Fruit fly (Drosophila melanogaster) whole organism, embryonic: ENCODE results near the gene CG12016.

ENCODE experiments used
- CG10462 ChIP-seq: fragments of 200-800 bp; sonication (Bioruptor generic); optimal IDR thresholded peaks from 2 replicates; lab custom pipeline; 2016; ENCODE audit warnings: missing biosample characterization, missing genetic modification characterization
- CG10543 ChIP-seq: fragments of 200-800 bp; sonication (Bioruptor generic); optimal IDR thresholded peaks from 3 replicates; lab custom pipeline; 2017; ENCODE audit warnings: missing biosample characterization, mild to moderate bottlenecking, missing genetic modification characterization, moderate library complexity
- CG10979 ChIP-seq: fragments of 200-800 bp; sonication (Bioruptor generic); optimal IDR thresholded peaks from 2 replicates; lab custom pipeline; 2018; ENCODE audit warnings: missing biosample characterization, mild to moderate bottlenecking, missing genetic modification characterization, moderate library complexity
- CG11085 ChIP-seq: fragments of 200-800 bp; sonication (Bioruptor generic); IDR thresholded peaks from 2 replicates; pipeline ENCODE4 v1.3.6; 2022; ENCODE audit warnings: missing biosample characterization, missing genetic modification characterization
- CG12769 ChIP-seq: fragments of 200-800 bp; sonication (Bioruptor generic); optimal IDR thresholded peaks from 2 replicates; lab custom pipeline; 2019; ENCODE audit warnings: missing biosample characterization, mild to moderate bottlenecking, missing genetic modification characterization, moderate library complexity
- CG13296 ChIP-seq: fragments of 200-800 bp; sonication (Bioruptor generic); optimal IDR thresholded peaks from 3 replicates; lab custom pipeline; 2018; ENCODE audit warnings: missing biosample characterization, mild to moderate bottlenecking, missing genetic modification characterization
- CG15073 ChIP-seq: fragments of 200-800 bp; sonication (Bioruptor generic); optimal IDR thresholded peaks from 2 replicates; lab custom pipeline; 2016; ENCODE audit warnings: missing biosample characterization, missing genetic modification characterization
- CG15479 ChIP-seq: fragments of 200-800 bp; sonication (Bioruptor generic); optimal IDR thresholded peaks from 3 replicates; lab custom pipeline; 2019; ENCODE audit warnings: missing biosample characterization, mild to moderate bottlenecking, missing genetic modification characterization, moderate library complexity
- CG17612 ChIP-seq: fragments of 200-800 bp; sonication (Bioruptor generic); IDR thresholded peaks from 2 replicates; pipeline ENCODE4 v1.3.6; 2022; ENCODE audit warnings: missing biosample characterization, missing genetic modification characterization
- CG18599 ChIP-seq: fragments of 200-800 bp; sonication (Bioruptor generic); optimal IDR thresholded peaks from 3 replicates; lab custom pipeline; 2017; ENCODE audit warnings: missing biosample characterization, missing genetic modification characterization, mild to moderate bottlenecking, moderate library complexity, missing genetic modification reagents
- CG34376 ChIP-seq: fragments of 200-800 bp; sonication (Bioruptor generic); optimal IDR thresholded peaks from 2 replicates; lab custom pipeline; 2018; ENCODE audit warnings: missing biosample characterization, mild to moderate bottlenecking, missing genetic modification characterization
- CG3847 ChIP-seq: fragments of 200-800 bp; sonication (Bioruptor generic); IDR thresholded peaks from 2 replicates; pipeline ENCODE4 v1.3.6; 2022; ENCODE audit warnings: missing biosample characterization, missing genetic modification characterization
- CG6765 ChIP-seq: fragments of 200-800 bp; sonication (Bioruptor generic); optimal IDR thresholded peaks from 3 replicates; lab custom pipeline; 2017; ENCODE audit warnings: missing biosample characterization, mild to moderate bottlenecking, missing genetic modification characterization
- CG7556 ChIP-seq: fragments of 200-800 bp; sonication (Bioruptor generic); optimal IDR thresholded peaks from 2 replicates; lab custom pipeline; 2017; ENCODE audit warnings: missing biosample characterization, mild to moderate bottlenecking, missing genetic modification characterization
- CG8359 ChIP-seq: fragments of 200-800 bp; sonication (Bioruptor generic); optimal IDR thresholded peaks from 2 replicates; lab custom pipeline; 2017; ENCODE audit warnings: missing biosample characterization, mild to moderate bottlenecking, missing genetic modification characterization, borderline replicate concordance
- CHES-1-like ChIP-seq: fragments of 200-800 bp; sonication (Bioruptor generic); optimal IDR thresholded peaks from 2 replicates; lab custom pipeline; 2016; ENCODE audit warnings: missing biosample characterization, missing genetic modification characterization
- Dad ChIP-seq: fragments of 200-800 bp; sonication (Bioruptor generic); optimal IDR thresholded peaks from 3 replicates; lab custom pipeline; 2016; ENCODE audit warnings: missing biosample characterization, missing genetic modification characterization
- Doc3 ChIP-seq: fragments of 200-800 bp; sonication (Bioruptor generic); IDR thresholded peaks from 3 replicates; pipeline ENCODE4 v1.3.6; 2022; ENCODE audit warnings: missing biosample characterization, missing genetic modification characterization; ENCODE audit not compliant: partially characterized antibody
- HHEX ChIP-seq: fragments of 200-800 bp; sonication (Bioruptor generic); optimal IDR thresholded peaks from 3 replicates; lab custom pipeline; 2017; ENCODE audit warnings: missing biosample characterization, mild to moderate bottlenecking, missing genetic modification characterization, missing genetic modification reagents
- MBD-R2 ChIP-seq: fragments of 200-800 bp; sonication (Bioruptor generic); IDR thresholded peaks from 2 replicates; pipeline ENCODE4 v1.3.6; 2022; ENCODE audit warnings: missing biosample characterization, missing genetic modification characterization
- MTF-1 ChIP-seq: fragments of 200-800 bp; sonication (Bioruptor generic); optimal IDR thresholded peaks from 2 replicates; lab custom pipeline; 2018; ENCODE audit warnings: missing biosample characterization, mild to moderate bottlenecking, missing genetic modification characterization, borderline replicate concordance
- Med ChIP-seq: fragments of 200-800 bp; sonication (Bioruptor generic); peaks from one replicate; lab custom pipeline; 2016; ENCODE audit warnings: missing biosample characterization, missing genetic modification characterization, mild to moderate bottlenecking, inconsistent platforms, moderate library complexity
- Mes4 ChIP-seq: fragments of 200-800 bp; sonication (Bioruptor generic); optimal IDR thresholded peaks from 2 replicates; lab custom pipeline; 2016; ENCODE audit warnings: missing biosample characterization, missing genetic modification characterization
- Nf-YC ChIP-seq: fragments of 200-800 bp; optimal IDR thresholded peaks from 3 replicates; lab custom pipeline; 2019; ENCODE audit warnings: missing biosample characterization, mild to moderate bottlenecking, missing genetic modification characterization, moderate library complexity
- Rfx ChIP-seq: fragments of 200-800 bp; sonication (Bioruptor generic); IDR thresholded peaks from 2 replicates; pipeline ENCODE4 v1.3.6; 2022; ENCODE audit warnings: missing biosample characterization, missing genetic modification characterization
- Sox100B ChIP-seq: fragments of 200-800 bp; sonication (Bioruptor generic); optimal IDR thresholded peaks from 3 replicates; lab custom pipeline; 2018; ENCODE audit warnings: missing biosample characterization, mild to moderate bottlenecking, missing genetic modification characterization
- Tbp ChIP-seq: fragments of >200 bp; optimal IDR thresholded peaks from 2 replicates; lab custom pipeline; 2018; ENCODE audit warnings: missing biosample characterization, missing genetic modification characterization
- btn ChIP-seq: fragments of 200-800 bp; sonication (Bioruptor generic); optimal IDR thresholded peaks from 2 replicates; lab custom pipeline; 2016; ENCODE audit warnings: missing biosample characterization, missing genetic modification characterization
- cad ChIP-seq: fragments of >200 bp; optimal IDR thresholded peaks from 2 replicates; lab custom pipeline; 2017; ENCODE audit warnings: missing biosample characterization, missing genetic modification characterization
- caup ChIP-seq: fragments of 200-800 bp; sonication (Bioruptor generic); optimal IDR thresholded peaks from 3 replicates; lab custom pipeline; 2017; ENCODE audit warnings: missing biosample characterization, mild to moderate bottlenecking, missing genetic modification characterization, moderate library complexity; ENCODE audit not compliant: severe bottlenecking
- chinmo ChIP-seq: fragments of 200-800 bp; sonication (Bioruptor generic); IDR thresholded peaks from 4 replicates; pipeline ENCODE4 v1.3.6; 2022; ENCODE audit warnings: missing biosample characterization, missing genetic modification characterization; ENCODE audit not compliant: partially characterized antibody
- dm ChIP-seq: fragments of 200-800 bp; sonication (Bioruptor generic); optimal IDR thresholded peaks from 3 replicates; lab custom pipeline; 2016; ENCODE audit warnings: missing biosample characterization, missing genetic modification characterization
- dmrt99B ChIP-seq: fragments of 200-800 bp; sonication (Bioruptor generic); optimal IDR thresholded peaks from 2 replicates; lab custom pipeline; 2018; ENCODE audit warnings: missing biosample characterization, mild to moderate bottlenecking, missing genetic modification characterization, moderate library complexity
- en ChIP-seq: fragments of 200-800 bp; sonication (Bioruptor generic); optimal IDR thresholded peaks from 2 replicates; lab custom pipeline; 2016; ENCODE audit warnings: missing biosample characterization, missing genetic modification characterization
- ewg ChIP-seq: fragments of 200-800 bp; sonication (Bioruptor generic); optimal IDR thresholded peaks from 3 replicates; lab custom pipeline; 2017; ENCODE audit warnings: mild to moderate bottlenecking, missing biosample characterization, missing genetic modification reagents, missing genetic modification characterization
- ftz-f1 ChIP-seq: fragments of 200-800 bp; sonication (Bioruptor generic); optimal IDR thresholded peaks from 2 replicates; lab custom pipeline; 2016; ENCODE audit warnings: missing biosample characterization, missing genetic modification characterization
- grn ChIP-seq: fragments of 200-800 bp; sonication (Bioruptor generic); optimal IDR thresholded peaks from 3 replicates; lab custom pipeline; 2017; ENCODE audit warnings: missing biosample characterization, missing genetic modification characterization
- lab ChIP-seq: fragments of 200-800 bp; sonication (Bioruptor generic); optimal IDR thresholded peaks from 3 replicates; lab custom pipeline; 2017; ENCODE audit warnings: missing biosample characterization, missing genetic modification characterization, mild to moderate bottlenecking, moderate library complexity, missing genetic modification reagents
- mam ChIP-seq: fragments of 200-800 bp; sonication (Bioruptor generic); optimal IDR thresholded peaks from 3 replicates; lab custom pipeline; 2016; ENCODE audit warnings: missing biosample characterization, missing genetic modification characterization
- row ChIP-seq: fragments of 200-800 bp; sonication (Bioruptor generic); IDR thresholded peaks from 3 replicates; pipeline ENCODE4 v1.3.6; 2022; ENCODE audit warnings: missing biosample characterization, missing genetic modification characterization
- sens ChIP-seq: fragments of 200-800 bp; sonication (Bioruptor generic); peaks from one replicate; lab custom pipeline; 2016; ENCODE audit warnings: missing biosample characterization, missing genetic modification characterization
- seq ChIP-seq: fragments of 200-800 bp; sonication (Bioruptor generic); IDR thresholded peaks from 2 replicates; pipeline ENCODE4 v1.3.6; 2022; ENCODE audit warnings: missing biosample characterization, missing genetic modification characterization
- sug ChIP-seq: fragments of 200-800 bp; optimal IDR thresholded peaks from 2 replicates; lab custom pipeline; 2019; ENCODE audit warnings: missing biosample characterization, mild to moderate bottlenecking, missing genetic modification characterization, moderate library complexity
- vvl ChIP-seq: fragments of 200-800 bp; sonication (Bioruptor generic); IDR thresholded peaks from 2 replicates; pipeline ENCODE4 v1.3.6; 2022; ENCODE audit warnings: missing biosample characterization, missing genetic modification characterization
- wor ChIP-seq: fragments of 200-800 bp; sonication (Bioruptor generic); IDR thresholded peaks from 2 replicates; pipeline ENCODE4 v1.3.6; 2022; ENCODE audit warnings: missing biosample characterization, missing genetic modification characterization
- zfh2 ChIP-seq: fragments of 200-800 bp; sonication (Bioruptor generic); optimal IDR thresholded peaks from 2 replicates; lab custom pipeline; 2016; ENCODE audit warnings: missing biosample characterization, missing genetic modification characterization

Gene CG12016

DNA sequence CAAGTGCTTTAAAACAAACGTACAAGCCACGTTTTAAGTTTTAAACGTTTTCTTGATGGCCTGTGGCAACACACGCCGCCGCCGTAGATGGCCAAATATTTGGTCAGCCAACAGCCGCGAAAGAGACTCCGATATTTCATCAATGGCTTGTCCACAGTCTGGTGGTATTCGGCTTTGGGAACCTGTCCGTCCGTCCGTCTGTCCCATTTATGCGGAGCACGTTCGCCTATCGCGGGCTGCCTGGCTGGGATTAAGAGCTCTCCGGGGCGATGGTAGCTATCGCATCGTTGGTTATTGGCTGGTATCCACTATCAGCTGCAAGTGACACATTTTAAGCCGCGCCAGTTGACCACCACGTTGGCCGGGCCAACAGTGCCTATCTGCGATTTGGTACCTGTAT is 11.8 kb upstream of the CG12016 start (continued):
- TF ChIP-seq ewg (GFP tag; lab: Kevin White, UChicago) (no peak), vvl (GFP tag; lab: Robert Waterston, UW) (peak; percentile 52), HHEX (GFP tag; lab: Kevin White, UChicago) (peak; percentile 10)

DNA sequence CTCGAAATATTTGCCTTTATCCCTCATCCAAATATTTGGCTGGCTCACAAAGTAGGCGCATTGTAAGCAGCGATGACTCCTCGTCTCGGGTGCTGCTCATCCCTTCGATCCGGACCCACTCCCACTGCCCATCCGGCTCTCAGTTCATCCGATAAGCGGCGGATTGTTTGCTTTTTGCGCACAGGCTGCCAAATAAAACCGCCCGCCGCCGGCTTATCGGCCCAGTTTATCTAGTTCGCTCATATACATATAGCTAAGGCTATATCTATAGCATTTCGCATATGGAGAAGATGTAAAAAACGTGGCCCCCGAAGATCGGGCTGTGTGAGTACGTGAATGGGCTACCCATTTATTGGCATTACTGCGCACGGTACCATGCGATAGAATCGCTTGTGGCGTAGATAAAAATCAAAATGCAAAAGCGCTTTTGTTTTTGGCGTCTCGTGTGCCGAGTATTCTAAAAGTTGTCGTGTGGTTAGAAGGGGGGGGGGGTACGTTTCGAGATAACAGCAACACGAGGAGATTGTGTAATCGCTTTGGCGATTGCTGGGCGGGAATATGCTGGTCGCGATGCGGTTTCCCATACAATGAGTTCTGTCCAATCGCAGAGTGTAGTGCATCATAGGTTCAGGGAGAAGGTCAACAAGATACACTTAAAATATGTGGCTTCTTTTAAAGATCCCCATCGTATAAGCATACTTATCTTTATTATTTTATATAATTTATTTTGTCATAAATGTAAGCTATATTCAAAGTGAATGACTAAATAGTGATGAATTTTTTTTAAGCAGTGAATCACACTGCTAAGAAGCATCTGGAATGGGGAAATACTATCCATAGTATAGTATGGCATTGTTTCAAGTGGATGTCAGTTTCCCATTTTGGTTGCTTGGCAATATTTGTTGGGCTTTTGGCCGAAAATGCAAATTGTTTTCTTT is 10.4 kb upstream of the CG12016 start:
- peak; percentile 84 for TF ChIP-seq grn (GFP tag; lab: Kevin White, UChicago)
- no peak for TF ChIP-seq CG11085 (GFP tag; lab: Robert Waterston, UW)
- no peak for TF ChIP-seq CG7556 (GFP tag; lab: Kevin White, UChicago)
- peak; percentile 34 for TF ChIP-seq lab
- peak; percentile 86; the same call in 1 of the 4 replicates for TF ChIP-seq chinmo
- TF ChIP-seq caup (GFP tag; lab: Kevin White, UChicago), result peak; percentile 41
- TF ChIP-seq zfh2 (GFP tag; lab: Kevin White, UChicago), result no peak
- peak; percentile 76 for TF ChIP-seq sug (tag; lab: Kevin White, UChicago)
- TF ChIP-seq CHES-1-like (GFP tag; lab: Kevin White, UChicago), result no peak
- peak; percentile 95 for TF ChIP-seq Nf-YC
- TF ChIP-seq Med (GFP tag; lab: Kevin White, UChicago), result peak; percentile 75
- TF ChIP-seq en (GFP tag; lab: Kevin White, UChicago), result no peak
- TF ChIP-seq sens, result peak; percentile 20
- TF ChIP-seq CG8359 (GFP tag; lab: Kevin White, UChicago), result no peak
- peak; percentile 91 for TF ChIP-seq CG15479 (GFP tag; lab: Kevin White, UChicago)
- TF ChIP-seq CG18599 (GFP tag; lab: Kevin White, UChicago), result peak; percentile 30
- TF ChIP-seq Dad (GFP tag; lab: Kevin White, UChicago), result no peak
- no peak for TF ChIP-seq dmrt99B (tag; lab: Kevin White, UChicago)
- no peak for TF ChIP-seq MBD-R2 (GFP tag; lab: Robert Waterston, UW)
- peak; percentile 21 for TF ChIP-seq dm
- peak; percentile 61 for TF ChIP-seq CG12769 (tag; lab: Kevin White, UChicago)
- TF ChIP-seq CG34376, result peak; percentile 56
- TF ChIP-seq CG10979, result no peak
- 0 out of 2 replicates have a peak, but pooled peaks have one; percentile 3 for TF ChIP-seq Rfx (GFP tag; lab: Robert Waterston, UW)
- TF ChIP-seq CG6765 (GFP tag; lab: Kevin White, UChicago), result peak; percentile 36
- no peak for TF ChIP-seq Sox100B (GFP tag; lab: Kevin White, UChicago)
- peak; percentile 99 for TF ChIP-seq MTF-1
- no peak for TF ChIP-seq Doc3 (GFP tag; lab: Robert Waterston, UW)
- no peak for TF ChIP-seq Tbp (GFP tag; lab: Kevin White, UChicago)
- peak; percentile 63 for TF ChIP-seq CG10543 (GFP tag; lab: Kevin White, UChicago)
- TF ChIP-seq ftz-f1 (GFP tag; lab: Kevin White, UChicago), result no peak
- TF ChIP-seq mam (GFP tag; lab: Kevin White, UChicago), result no peak
- no peak for TF ChIP-seq wor (GFP tag; lab: Robert Waterston, UW)
- peak; percentile 24 for TF ChIP-seq CG13296 (GFP tag; lab: Kevin White, UChicago)
- TF ChIP-seq Mes4 (GFP tag; lab: Kevin White, UChicago), result no peak
- no peak for TF ChIP-seq btn (GFP tag; lab: Kevin White, UChicago)
- TF ChIP-seq CG17612 (GFP tag; lab: Robert Waterston, UW), result no peak
- TF ChIP-seq CG10462 (GFP tag; lab: Kevin White, UChicago), result no peak
- TF ChIP-seq CG15073 (GFP tag; lab: Kevin White, UChicago), result no peak
- TF ChIP-seq seq (GFP tag; lab: Robert Waterston, UW), result 0 out of 2 replicates have a peak, but pooled peaks have one; percentile 8
- TF ChIP-seq cad, result no peak
- TF ChIP-seq row (GFP tag; lab: Robert Waterston, UW), result no peak
- TF ChIP-seq CG3847 (GFP tag; lab: Robert Waterston, UW), result no peak
